Fruit fly (Drosophila melanogaster) whole organism: ENCODE results near the gene Ccp84Ad.

Experiments
- CG8478 ChIP-seq: fragments of >200 bp; optimal IDR thresholded peaks from 2 replicates; lab custom pipeline; 2018; ENCODE audit warnings: inconsistent platforms
- Dll ChIP-seq: fragments of >200 bp; optimal IDR thresholded peaks from 2 replicates; lab custom pipeline; 2017
- EcR ChIP-seq, 2 experiments: fragments of >200 bp; optimal IDR thresholded peaks; 2 replicates each; lab custom pipeline; 2017; ENCODE audit warnings: missing biosample characterization in 2 of 2, missing genetic modification characterization in 2 of 2, missing genetic modification reagents in 2 of 2
- pan ChIP-seq: fragments of >200 bp; optimal IDR thresholded peaks from 2 replicates; lab custom pipeline; 2017
- psq ChIP-seq: fragments of >200 bp; optimal IDR thresholded peaks from 2 replicates; lab custom pipeline; 2017
- usp ChIP-seq: fragments of >200 bp; optimal IDR thresholded peaks from 2 replicates; lab custom pipeline; 2017; ENCODE audit warnings: missing biosample characterization, missing genetic modification characterization, mixed read lengths

The Ccp84Ad gene

dm6 chr3R:6691658-6692057 lies 874 bp upstream of the Ccp84Ad start, which contains the start of gene Ccp84Ae:
Gene Ccp84Ae (minus strand): TSS chr3R:6691758.
- TF ChIP-seq usp (GFP tag; lab: Kevin White, UChicago) (no peak), psq (lab: Kevin White, UChicago) (no peak), Dll (lab: Kevin White, UChicago) (no peak), EcR (GFP tag; optimal IDR thresholded peaks at IDR 0.05; lab: Kevin White, UChicago) (no peak), pan (lab: Kevin White, UChicago) (no peak), CG8478 (lab: Kevin White, UChicago) (no peak)

- TF ChIP-seq pan (lab: Kevin White, UChicago) (no peak), psq (lab: Kevin White, UChicago) (no peak), EcR (GFP tag; optimal IDR thresholded peaks at IDR 0.05; lab: Kevin White, UChicago) (no peak), Dll (lab: Kevin White, UChicago) (no peak), usp (GFP tag; lab: Kevin White, UChicago) (no peak), CG8478 (lab: Kevin White, UChicago) (no peak)
Measured at dm6 chr3R:6696221-6696749, 3.8 kb downstream of the Ccp84Ad start, which contains the start of gene Ccp84Ac. Gene Ccp84Ac (minus strand): TSS chr3R:6696271.

dm6 chr3R:6702777-6703176 lies 10.2 kb downstream of the Ccp84Ad start, which contains the start of gene Ccp84Ab:
Gene Ccp84Ab (minus strand): TSS chr3R:6702877.
- TF ChIP-seq EcR (GFP tag; optimal IDR thresholded peaks at IDR 0.05; lab: Kevin White, UChicago): no peak
- no peak for TF ChIP-seq pan (lab: Kevin White, UChicago)
- TF ChIP-seq CG8478 (lab: Kevin White, UChicago): no peak
- TF ChIP-seq Dll (lab: Kevin White, UChicago): no peak
- no peak for TF ChIP-seq usp (GFP tag; lab: Kevin White, UChicago)
- no peak for TF ChIP-seq psq (lab: Kevin White, UChicago)

dm6 chr3R:6703784-6704183 lies 11.3 kb downstream of the Ccp84Ad start, which contains the start of gene Ccp84Aa:
Gene Ccp84Aa (plus strand): TSS chr3R:6704084.
- no peak for TF ChIP-seq psq (lab: Kevin White, UChicago)
- no peak for TF ChIP-seq pan (lab: Kevin White, UChicago)
- no peak for TF ChIP-seq CG8478 (lab: Kevin White, UChicago)
- TF ChIP-seq Dll (lab: Kevin White, UChicago): no peak
- no peak for TF ChIP-seq usp (GFP tag; lab: Kevin White, UChicago)
- TF ChIP-seq EcR (GFP tag; optimal IDR thresholded peaks at IDR 0.05; lab: Kevin White, UChicago): no peak

- no peak for TF ChIP-seq EcR (GFP tag; optimal IDR thresholded peaks at IDR 0.05; lab: Kevin White, UChicago)
- no peak for TF ChIP-seq CG8478 (lab: Kevin White, UChicago)
- no peak for TF ChIP-seq usp (GFP tag; lab: Kevin White, UChicago)
- no peak for TF ChIP-seq pan (lab: Kevin White, UChicago)
- TF ChIP-seq Dll (lab: Kevin White, UChicago): no peak
- TF ChIP-seq psq (lab: Kevin White, UChicago): no peak
Measured at dm6 chr3R:6706327-6706726, 13.8 kb downstream of the Ccp84Ad start.

dm6 chr3R:6708858-6709257 lies 16.3 kb downstream of the Ccp84Ad start:
- TF ChIP-seq pan (lab: Kevin White, UChicago): no peak

dm6 chr3R:6723537-6724171 lies 31.1 kb downstream of the Ccp84Ad start:
- TF ChIP-seq usp (GFP tag; lab: Kevin White, UChicago): no peak
- TF ChIP-seq CG8478 (lab: Kevin White, UChicago): no peak
- TF ChIP-seq psq (lab: Kevin White, UChicago): no peak
- TF ChIP-seq pan (lab: Kevin White, UChicago): no peak
- TF ChIP-seq EcR (GFP tag; optimal IDR thresholded peaks at IDR 0.05; lab: Kevin White, UChicago): no peak
- no peak for TF ChIP-seq Dll (lab: Kevin White, UChicago)

- no peak for TF ChIP-seq pan (lab: Kevin White, UChicago)
- peak; percentile 56 for TF ChIP-seq Dll (lab: Kevin White, UChicago)
Measured at dm6 chr3R:6726119-6726518, 33.6 kb downstream of the Ccp84Ad start.

dm6 chr3R:6735722-6736121 lies 43.2 kb downstream of the Ccp84Ad start:
- no peak for TF ChIP-seq pan (lab: Kevin White, UChicago)
- TF ChIP-seq usp (GFP tag; lab: Kevin White, UChicago): no peak
- TF ChIP-seq CG8478 (lab: Kevin White, UChicago): no peak
- no peak for TF ChIP-seq Dll (lab: Kevin White, UChicago)
- no peak for TF ChIP-seq psq (lab: Kevin White, UChicago)
- TF ChIP-seq EcR (GFP tag; optimal IDR thresholded peaks at IDR 0.05; lab: Kevin White, UChicago): no peak

dm6 chr3R:6741400-6741959 lies 48.9 kb downstream of the Ccp84Ad start:
- no peak for TF ChIP-seq pan (lab: Kevin White, UChicago)
- TF ChIP-seq usp (GFP tag; lab: Kevin White, UChicago): no peak
- peak; percentile 48 for TF ChIP-seq CG8478 (lab: Kevin White, UChicago)

- TF ChIP-seq CG8478 (lab: Kevin White, UChicago) (no peak), EcR (GFP tag; optimal IDR thresholded peaks at IDR 0.05; lab: Kevin White, UChicago) (no peak), usp (GFP tag; lab: Kevin White, UChicago) (no peak), pan (lab: Kevin White, UChicago) (no peak), Dll (lab: Kevin White, UChicago) (no peak), psq (lab: Kevin White, UChicago) (no peak)
Measured at dm6 chr3R:6741983-6742382, 49.5 kb downstream of the Ccp84Ad start, which contains the start of gene pb. Gene pb (minus strand): TSS chr3R:6742063.
